Fruit fly (Drosophila melanogaster): ENCODE results near the gene CG13284.

DNA sequence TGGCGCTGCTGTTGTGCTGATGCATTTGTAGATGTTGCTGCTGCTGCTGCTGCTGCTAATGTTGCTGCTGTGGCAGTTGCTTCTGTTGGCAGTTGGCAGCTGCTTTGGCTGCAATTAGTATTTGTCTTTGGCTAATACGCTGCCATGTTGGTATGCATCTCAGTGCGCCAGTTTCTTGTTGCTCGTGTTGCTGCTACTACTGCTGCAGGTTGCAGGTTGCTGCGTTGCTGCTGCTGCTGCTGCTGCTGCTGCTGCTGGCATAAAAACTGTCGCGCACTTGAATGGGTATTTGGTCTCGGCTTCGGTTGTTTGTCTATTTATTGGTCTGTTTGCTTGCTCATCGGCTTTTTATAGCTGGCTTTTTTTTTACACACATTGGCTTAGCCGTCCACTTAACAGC is 39.8 kb downstream of the CG13284 start:
- no peak for TF ChIP-seq psq (optimal IDR thresholded peaks at IDR 0.05)
- TF ChIP-seq Myc (optimal IDR thresholded peaks at IDR 0.05), result no peak

Measured in Kc167 (cell line).